Fruit fly (Drosophila melanogaster) Kc167 (cell line): ENCODE measurements around the gene Cby.

Experiments
- Myc ChIP-seq: fragments of >200 bp; optimal IDR thresholded peaks from 2 replicates; lab custom pipeline; 2017; ENCODE audit warnings: missing external identifiers
- Sin3A ChIP-seq: fragments of >200 bp; optimal IDR thresholded peaks from 2 replicates; lab custom pipeline; 2018; ENCODE audit warnings: missing external identifiers
- h ChIP-seq: fragments of >200 bp; optimal IDR thresholded peaks from 3 replicates; lab custom pipeline; 2018; ENCODE audit warnings: missing external identifiers
- insv ChIP-seq: fragments of >200 bp; optimal IDR thresholded peaks from 3 replicates; lab custom pipeline; 2018; ENCODE audit warnings: missing external identifiers
- psq ChIP-seq: fragments of >200 bp; optimal IDR thresholded peaks from 2 replicates; lab custom pipeline; 2017; ENCODE audit warnings: missing external identifiers
- ttk ChIP-seq: sonication (Bioruptor generic); optimal IDR thresholded peaks from 2 replicates; lab custom pipeline; 2017; ENCODE audit warnings: missing external identifiers

DNA sequence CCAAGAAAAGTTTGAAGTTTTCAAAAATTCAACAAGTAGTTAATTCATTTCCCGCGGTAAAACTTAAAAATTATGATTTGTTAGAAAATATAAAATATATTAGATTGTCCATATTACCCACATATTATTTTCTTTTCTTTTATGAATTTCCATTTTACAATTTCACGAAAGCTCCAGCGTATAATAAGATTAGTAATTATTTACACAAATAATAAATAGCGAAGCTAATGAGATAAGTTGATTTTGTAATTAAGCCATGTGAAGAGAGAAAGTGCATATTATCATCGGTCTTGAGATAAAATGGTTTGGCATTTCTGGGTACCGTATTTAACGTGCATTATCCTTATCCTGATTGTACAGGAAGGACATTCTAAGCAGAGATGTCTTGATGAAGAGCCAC, 43.7 kb downstream of the Cby start, which contains the start of gene Qsox3:
- no peak for TF ChIP-seq psq
- TF ChIP-seq ttk (lab: Kevin White, UChicago) = no peak
- TF ChIP-seq h (lab: Kevin White, UChicago) = no peak
- no peak for TF ChIP-seq Sin3A
- no peak for TF ChIP-seq Myc (lab: Kevin White, UChicago)
- no peak for TF ChIP-seq insv (lab: Kevin White, UChicago)
